Fruit fly (Drosophila melanogaster): ENCODE results near the gene Mst87F.
A peak's percentile ranks its signal among the peaks of the same experiment; 100 is the strongest.

- TF ChIP-seq Crg-1 (GFP tag; optimal IDR thresholded peaks at IDR 0.05): peak; percentile 16
- TF ChIP-seq bab1 (GFP tag; optimal IDR thresholded peaks at IDR 0.05): no peak
- TF ChIP-seq toe (GFP tag; optimal IDR thresholded peaks at IDR 0.05): peak; percentile 75
- TF ChIP-seq tj (GFP tag; optimal IDR thresholded peaks at IDR 0.05): peak; percentile 45
- TF ChIP-seq pad (GFP tag; optimal IDR thresholded peaks at IDR 0.05): peak; percentile 67
- peak; percentile 83 for TF ChIP-seq Clk (GFP tag; optimal IDR thresholded peaks at IDR 0.05)
- peak; percentile 81 for TF ChIP-seq CG7101 (tag; optimal IDR thresholded peaks at IDR 0.05)
- TF ChIP-seq cic (GFP tag; optimal IDR thresholded peaks at IDR 0.05): peak; percentile 56
- TF ChIP-seq CG33017 (tag; optimal IDR thresholded peaks at IDR 0.05): peak; percentile 90
Observed at dm6 chr3R:13800430-13800848, 27.4 kb downstream of the Mst87F start.
